Fruit fly (Drosophila melanogaster): ENCODE results near the gene Pex16.

DNA sequence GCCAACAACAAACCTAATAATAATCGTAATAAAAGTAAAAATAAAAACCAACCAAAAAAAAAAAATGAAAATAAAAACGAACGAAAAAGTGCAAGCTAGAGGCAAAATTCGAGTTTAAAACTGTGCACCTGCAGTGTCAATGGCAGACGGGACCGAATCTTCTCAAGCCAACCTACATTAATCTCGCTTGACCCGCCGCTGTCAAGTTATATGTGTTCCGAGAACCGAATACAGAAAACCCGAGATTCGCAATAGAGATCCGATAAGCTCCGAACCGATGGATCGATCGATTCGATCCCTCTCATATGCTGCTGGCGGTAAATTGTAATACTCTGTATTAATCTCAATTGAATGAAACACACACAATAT is 5.4 kb downstream of the Pex16 start:
- TF ChIP-seq CG32121 (GFP tag; IDR thresholded peaks at IDR 0.05) (no peak), EcR (GFP tag; optimal IDR thresholded peaks at IDR 0.05) (no peak), CG14655 (GFP tag; optimal IDR thresholded peaks at IDR 0.05) (no peak), Snoo (tag; optimal IDR thresholded peaks at IDR 0.05) (no peak), rn (GFP tag; IDR thresholded peaks at IDR 0.05) (no peak), CG15710 (tag; optimal IDR thresholded peaks at IDR 0.05) (no peak), gl (tag; optimal IDR thresholded peaks at IDR 0.05) (no peak), CG17806 (tag; optimal IDR thresholded peaks at IDR 0.05) (no peak), Pif1B (GFP tag; optimal IDR thresholded peaks at IDR 0.05) (no peak), D1 (tag; optimal IDR thresholded peaks at IDR 0.05) (no peak), CG4496 (GFP tag; IDR thresholded peaks at IDR 0.05) (no peak)
